Worm (Caenorhabditis elegans): ENCODE data around the gene cdh-12.

cdh-12 gene

DNA sequence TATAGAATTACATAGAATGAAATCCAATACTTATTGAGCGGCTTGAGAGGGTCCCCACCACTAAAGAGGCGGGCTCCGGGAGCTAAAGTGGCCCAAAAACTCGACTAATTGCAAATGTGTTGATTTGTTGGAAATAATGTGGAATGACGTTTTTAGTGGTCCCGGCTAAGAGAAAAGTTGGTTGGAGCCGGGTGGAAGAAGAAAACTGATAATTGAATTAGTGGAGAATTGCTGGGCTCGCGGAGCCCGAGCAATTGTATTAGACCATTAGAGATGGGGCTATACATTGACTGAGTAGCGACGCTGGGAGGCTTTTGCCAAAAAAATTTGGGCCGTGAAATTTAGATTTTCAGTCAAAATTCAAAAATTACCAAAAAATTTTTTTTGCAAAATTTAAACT lies 73.8 kb downstream of the cdh-12 start:
- TF ChIP-seq ceh-19 (GFP tag; optimal IDR thresholded peaks at IDR 0.05) (peak; percentile 43), hlh-13 (GFP tag; optimal IDR thresholded peaks at IDR 0.05) (no peak), ceh-31 (tag; optimal IDR thresholded peaks at IDR 0.05) (peak; percentile 35), che-1 (tag; optimal IDR thresholded peaks at IDR 0.05) (no peak), pha-2 (tag; optimal IDR thresholded peaks at IDR 0.05) (no peak), unc-42 (tag; optimal IDR thresholded peaks at IDR 0.05) (peak; percentile 77), ceh-34 (tag; optimal IDR thresholded peaks at IDR 0.05) (peak; percentile 87)

DNA sequence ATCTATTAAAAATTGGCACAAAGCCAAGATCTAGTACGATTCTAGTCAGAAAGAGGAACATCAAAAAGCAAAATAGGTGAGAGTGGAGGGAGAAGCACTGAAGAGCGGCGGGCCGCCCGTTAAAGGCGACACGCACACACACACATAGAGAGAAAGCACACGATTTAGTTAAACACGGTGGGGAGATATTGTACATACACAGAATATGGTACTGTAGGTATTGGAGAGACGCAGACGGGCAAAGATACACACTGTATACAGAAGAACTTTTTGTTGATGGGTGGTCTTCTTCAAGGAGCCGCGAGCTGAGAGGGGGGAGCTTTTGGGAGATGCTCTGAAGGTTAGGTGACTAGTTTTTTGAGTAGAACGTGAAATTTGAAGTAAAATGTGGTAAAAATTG lies 74.4 kb downstream of the cdh-12 start:
- TF ChIP-seq tbx-2 (tag; optimal IDR thresholded peaks at IDR 0.05) (peak; percentile 14), ceh-34 (tag; optimal IDR thresholded peaks at IDR 0.05) (peak; percentile 19), gmeb-2 (tag; optimal IDR thresholded peaks at IDR 0.05) (no peak), rnt-1 (tag; optimal IDR thresholded peaks at IDR 0.05) (no peak), madf-2 (tag; optimal IDR thresholded peaks at IDR 0.05) (no peak), F13H6.1 (tag; optimal IDR thresholded peaks at IDR 0.05) (peak; percentile 1), dve-1 (tag; optimal IDR thresholded peaks at IDR 0.05) (peak; percentile 44), unc-42 (tag; optimal IDR thresholded peaks at IDR 0.05) (no peak), T23F11.4 (GFP tag; optimal IDR thresholded peaks at IDR 0.05) (no peak), hlh-30 (tag; optimal IDR thresholded peaks at IDR 0.05; ENCODE audit: insufficient read depth) (no peak), hlh-15 (tag; optimal IDR thresholded peaks at IDR 0.05) (no peak), ceh-18 (tag; optimal IDR thresholded peaks at IDR 0.05) (peak; percentile 9), che-1 (tag; optimal IDR thresholded peaks at IDR 0.05) (no peak), ahr-1 (tag; optimal IDR thresholded peaks at IDR 0.05) (no peak)

DNA sequence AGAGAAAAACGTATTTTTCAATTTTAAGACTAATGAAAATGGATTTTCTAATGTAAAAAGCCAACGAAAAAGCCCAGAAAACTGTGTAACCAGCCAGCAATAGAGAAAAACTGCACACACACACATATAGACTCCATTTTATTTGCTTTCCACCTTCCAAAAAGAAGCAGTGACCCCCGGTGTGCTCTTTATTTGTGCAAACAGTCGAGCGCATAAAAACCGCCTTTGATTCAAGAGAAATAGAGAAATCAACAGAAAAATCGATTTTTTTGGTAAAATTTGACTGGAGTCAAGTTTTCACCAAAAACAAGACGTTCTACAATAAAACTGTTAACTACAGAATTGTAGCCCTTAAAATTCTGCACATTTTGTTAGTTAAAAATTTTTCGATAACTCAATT lies 76.7 kb downstream of the cdh-12 start:
- TF ChIP-seq ref-2 (tag; optimal IDR thresholded peaks at IDR 0.05) (no peak), ets-4 (tag; optimal IDR thresholded peaks at IDR 0.05) (no peak), ceh-9 (tag; optimal IDR thresholded peaks at IDR 0.05) (no peak), eyg-1 (tag; optimal IDR thresholded peaks at IDR 0.05) (no peak), ceh-14 (tag; optimal IDR thresholded peaks at IDR 0.05) (no peak), tbx-2 (tag; optimal IDR thresholded peaks at IDR 0.05) (no peak), pqm-1 (tag; optimal IDR thresholded peaks at IDR 0.05) (no peak), Y22D7AL.16 (tag; optimal IDR thresholded peaks at IDR 0.05) (no peak), ceh-45 (GFP tag; IDR thresholded peaks at IDR 0.05) (no peak), lim-6 (tag; optimal IDR thresholded peaks at IDR 0.05) (no peak)

- TF ChIP-seq fkh-6 (tag; optimal IDR thresholded peaks at IDR 0.05) (no peak), C08G9.2 (tag; optimal IDR thresholded peaks at IDR 0.05) (no peak), lim-6 (tag; optimal IDR thresholded peaks at IDR 0.05) (no peak), Y22D7AL.16 (tag; optimal IDR thresholded peaks at IDR 0.05) (no peak), lin-11 (tag; optimal IDR thresholded peaks at IDR 0.05) (no peak), elt-4 (tag; optimal IDR thresholded peaks at IDR 0.05) (no peak), ref-2 (tag; optimal IDR thresholded peaks at IDR 0.05) (no peak), sox-2 (GFP tag; IDR thresholded peaks at IDR 0.05) (no peak)
These were observed 77.7 kb downstream of the cdh-12 start for ce11 chrIII:1229510-1229909.

ce11 chrIII:1230174-1230573 lies 78.3 kb downstream of the cdh-12 start, which contains the start of gene pes-4:
pes-4 (minus strand) TSS chrIII:1230274.
- no peak for TF ChIP-seq sox-4 (tag; optimal IDR thresholded peaks at IDR 0.05)
- no peak for TF ChIP-seq eyg-1 (tag; optimal IDR thresholded peaks at IDR 0.05)
- TF ChIP-seq unc-42 (tag; optimal IDR thresholded peaks at IDR 0.05), result no peak
- no peak for TF ChIP-seq unc-55 (GFP tag; optimal IDR thresholded peaks at IDR 0.05)
- no peak for TF ChIP-seq ceh-30 (tag; optimal IDR thresholded peaks at IDR 0.05)
- no peak for TF ChIP-seq tbx-2 (tag; optimal IDR thresholded peaks at IDR 0.05)
- no peak for TF ChIP-seq syd-9 (tag; optimal IDR thresholded peaks at IDR 0.05)
- TF ChIP-seq C08G9.2 (tag; optimal IDR thresholded peaks at IDR 0.05), result no peak
- TF ChIP-seq odd-2 (tag; optimal IDR thresholded peaks at IDR 0.05), result no peak
- no peak for TF ChIP-seq ref-2 (tag; optimal IDR thresholded peaks at IDR 0.05)
- no peak for TF ChIP-seq ceh-19 (GFP tag; optimal IDR thresholded peaks at IDR 0.05)
- no peak for TF ChIP-seq pag-3 (tag; optimal IDR thresholded peaks at IDR 0.05; ENCODE audit: borderline replicate concordance)
- TF ChIP-seq hlh-8 (tag; optimal IDR thresholded peaks at IDR 0.05), result no peak
- no peak for TF ChIP-seq sox-2 (GFP tag; IDR thresholded peaks at IDR 0.05)
- no peak for TF ChIP-seq hlh-15 (tag; optimal IDR thresholded peaks at IDR 0.05)
- TF ChIP-seq che-1 (tag; optimal IDR thresholded peaks at IDR 0.05), result no peak
- TF ChIP-seq fax-1 (tag; optimal IDR thresholded peaks at IDR 0.05), result no peak

Data from whole organism, late embryonic.